Worm (Caenorhabditis elegans): ENCODE results near the gene W03C9.5.
A peak's percentile ranks its signal among the peaks of the same experiment; 100 is the strongest.

The W03C9.5 gene

DNA sequence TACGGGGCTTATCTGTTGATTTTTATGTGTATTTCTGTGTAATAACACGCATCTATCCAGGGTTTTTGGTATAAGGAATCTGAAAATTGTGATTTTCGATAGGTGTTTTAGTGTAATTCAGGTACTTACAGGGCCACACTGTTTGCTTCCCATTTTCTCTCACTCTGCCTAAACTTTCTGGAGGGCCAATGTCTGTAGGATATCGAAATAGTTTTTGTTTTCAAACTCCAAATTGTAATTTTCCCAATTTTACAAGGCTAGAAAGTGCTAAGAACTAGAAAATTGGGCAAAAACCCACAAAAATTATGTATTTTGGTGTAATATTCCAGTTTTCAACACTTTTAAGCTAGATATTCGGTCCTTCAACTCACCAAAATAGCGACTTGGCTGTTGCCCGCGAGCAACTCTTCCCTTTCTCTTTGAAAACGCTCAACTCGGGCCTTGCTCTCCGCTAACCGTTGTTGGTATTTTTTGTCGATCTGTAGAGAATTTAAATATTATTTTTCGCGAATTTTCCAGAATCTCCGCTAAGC lies 9.4 kb upstream of the W03C9.5 start:
- TF ChIP-seq C16A3.4 (tag; optimal IDR thresholded peaks at IDR 0.05) (no peak), nhr-237 (tag; optimal IDR thresholded peaks at IDR 0.05) (no peak), ceh-82 (tag; optimal IDR thresholded peaks at IDR 0.05) (peak in 1 of 3 experiments; percentile 7), xbp-1 (tag; optimal IDR thresholded peaks at IDR 0.05) (no peak), elt-3 (tag; optimal IDR thresholded peaks at IDR 0.05) (no peak), ama-1 (optimal IDR thresholded peaks at IDR 0.05) (peak; percentile 53), nhr-20 (tag; optimal IDR thresholded peaks at IDR 0.05) (no peak), tbx-2 (tag; optimal IDR thresholded peaks at IDR 0.05) (no peak), unc-98 (GFP tag; IDR thresholded peaks at IDR 0.05) (no peak), rnt-1 (tag; optimal IDR thresholded peaks at IDR 0.05) (no peak), ets-5 (GFP tag; IDR thresholded peaks at IDR 0.05) (no peak), hlh-4 (tag; optimal IDR thresholded peaks at IDR 0.05) (no peak), fos-1 (tag; optimal IDR thresholded peaks at IDR 0.05) (no peak)

- TF ChIP-seq nhr-19 (GFP tag; conservative IDR thresholded peaks at IDR 0.05): 0 out of 2 replicates have a peak, but pooled peaks have one; percentile 53
- no peak for TF ChIP-seq mdl-1 (tag; optimal IDR thresholded peaks at IDR 0.05)
- TF ChIP-seq lsy-2 (tag; optimal IDR thresholded peaks at IDR 0.05): peak; percentile 41 to 59
- no peak for TF ChIP-seq tbx-2 (tag; optimal IDR thresholded peaks at IDR 0.05)
- no peak for TF ChIP-seq ceh-63 (GFP tag; optimal IDR thresholded peaks at IDR 0.05)
- peak; percentile 28; the same call in 1 of the 2 replicates for TF ChIP-seq mab-9 (GFP tag; IDR thresholded peaks at IDR 0.05)
- no peak for TF ChIP-seq aha-1 (tag; optimal IDR thresholded peaks at IDR 0.05)
- TF ChIP-seq hlh-17 (GFP tag; optimal IDR thresholded peaks at IDR 0.05; ENCODE audit: borderline replicate concordance): peak; percentile 80
- TF ChIP-seq ceh-82 (tag; optimal IDR thresholded peaks at IDR 0.05): no peak
- no peak for TF ChIP-seq nhr-77 (tag; optimal IDR thresholded peaks at IDR 0.05)
- peak; percentile 24 for TF ChIP-seq nhr-12 (tag; optimal IDR thresholded peaks at IDR 0.05)
- peak; percentile 66 for TF ChIP-seq ama-1 (optimal IDR thresholded peaks at IDR 0.05)
- peak in 1 of 2 experiments; percentile 43 for TF ChIP-seq lin-35 (GFP tag; optimal IDR thresholded peaks at IDR 0.05)
- TF ChIP-seq vab-15 (tag; optimal IDR thresholded peaks at IDR 0.05): no peak
- no peak for TF ChIP-seq hlh-4 (tag; optimal IDR thresholded peaks at IDR 0.05)
- no peak for TF ChIP-seq unc-62 (GFP tag; optimal IDR thresholded peaks at IDR 0.05)
- peak in 1 of 2 experiments; percentile 37 for TF ChIP-seq ztf-11 (tag; optimal IDR thresholded peaks at IDR 0.05)
- no peak for TF ChIP-seq skn-1 (tag; optimal IDR thresholded peaks at IDR 0.05)
- TF ChIP-seq C34B4.2 (tag; optimal IDR thresholded peaks at IDR 0.05): peak; percentile 24
- no peak for TF ChIP-seq mep-1 (tag; optimal IDR thresholded peaks at IDR 0.05)
- TF ChIP-seq F16B12.6 (tag; optimal IDR thresholded peaks at IDR 0.05): no peak
- TF ChIP-seq fkh-10 (GFP tag; optimal IDR thresholded peaks at IDR 0.05): no peak
- TF ChIP-seq nhr-76 (tag; optimal IDR thresholded peaks at IDR 0.05): no peak
- peak; percentile 39 for TF ChIP-seq jun-1 (tag; optimal IDR thresholded peaks at IDR 0.05)
- TF ChIP-seq blmp-1 (tag; optimal IDR thresholded peaks at IDR 0.05): no peak
- no peak for TF ChIP-seq sptf-1 (tag; optimal IDR thresholded peaks at IDR 0.05)
- TF ChIP-seq snu-23 (GFP tag; optimal IDR thresholded peaks at IDR 0.05): peak; percentile 51
- TF ChIP-seq dpl-1 (GFP tag; optimal IDR thresholded peaks at IDR 0.05): peak in 2 of 3 experiments; percentile 1 to 30
- no peak for TF ChIP-seq unc-98 (GFP tag; IDR thresholded peaks at IDR 0.05)
- TF ChIP-seq ztf-4 (tag; optimal IDR thresholded peaks at IDR 0.05): peak; percentile 67
- no peak for TF ChIP-seq ceh-90 (tag; optimal IDR thresholded peaks at IDR 0.05)
- peak; percentile 24 for TF ChIP-seq nhr-90 (tag; optimal IDR thresholded peaks at IDR 0.05; ENCODE audit: poor library complexity)
- TF ChIP-seq unc-130 (tag; optimal IDR thresholded peaks at IDR 0.05): no peak
- TF ChIP-seq fkh-4 (tag; optimal IDR thresholded peaks at IDR 0.05; ENCODE audit: borderline replicate concordance): no peak
- TF ChIP-seq mef-2 (tag; optimal IDR thresholded peaks at IDR 0.05): no peak
- TF ChIP-seq C16A3.4 (tag; optimal IDR thresholded peaks at IDR 0.05): no peak
- TF ChIP-seq irx-1 (tag; optimal IDR thresholded peaks at IDR 0.05): no peak
- TF ChIP-seq pax-3 (tag; optimal IDR thresholded peaks at IDR 0.05): peak; percentile 36
- no peak for TF ChIP-seq C04F5.9 (tag; optimal IDR thresholded peaks at IDR 0.05)
- TF ChIP-seq nhr-28 (tag; optimal IDR thresholded peaks at IDR 0.05): no peak
- no peak for TF ChIP-seq unc-30 (tag; optimal IDR thresholded peaks at IDR 0.05)
- peak; percentile 60 for TF ChIP-seq nhr-20 (tag; optimal IDR thresholded peaks at IDR 0.05)
Observed at ce11 chrII:11974048-11974995, 7.0 kb upstream of the W03C9.5 start.

Data from whole organism, L1 larva.